Fruit fly (Drosophila melanogaster) whole organism, adult: ENCODE data around the gene CCT2.

ENCODE experiments used
- CG11617 ChIP-seq: fragments of 200-800 bp; sonication (Bioruptor generic); optimal IDR thresholded peaks from 2 replicates; lab custom pipeline; 2017; ENCODE audit warnings: mild to moderate bottlenecking, missing biosample characterization, missing genetic modification reagents, missing genetic modification characterization
- CG5204 ChIP-seq: fragments of 200-800 bp; sonication (Bioruptor generic); optimal IDR thresholded peaks from 2 replicates; lab custom pipeline; 2016; ENCODE audit warnings: missing biosample characterization, missing genetic modification characterization
- Clk ChIP-seq: fragments of 200-800 bp; sonication (Bioruptor generic); optimal IDR thresholded peaks from 2 replicates; lab custom pipeline; 2017; ENCODE audit warnings: missing biosample characterization, missing genetic modification characterization
- Hr96 ChIP-seq: fragments of 200-800 bp; sonication (Bioruptor generic); optimal IDR thresholded peaks from 2 replicates; lab custom pipeline; 2016; ENCODE audit warnings: missing biosample characterization, missing genetic modification characterization
- Mnt ChIP-seq: fragments of 200-800 bp; sonication (Bioruptor generic); optimal IDR thresholded peaks from 2 replicates; lab custom pipeline; 2016; ENCODE audit warnings: missing biosample characterization, mild to moderate bottlenecking, missing genetic modification characterization
- bab1 ChIP-seq: fragments of 200-800 bp; sonication (Bioruptor generic); optimal IDR thresholded peaks from 3 replicates; lab custom pipeline; 2019; ENCODE audit warnings: missing biosample characterization, mild to moderate bottlenecking, missing genetic modification characterization, moderate library complexity
- kay ChIP-seq: fragments of 200-800 bp; sonication (Bioruptor generic); peaks from one replicate; lab custom pipeline; 2016; ENCODE audit warnings: missing biosample characterization, missing genetic modification characterization, borderline replicate concordance
- pad ChIP-seq: fragments of 200-800 bp; sonication (Bioruptor generic); optimal IDR thresholded peaks from 3 replicates; lab custom pipeline; 2017; ENCODE audit warnings: missing biosample characterization, missing genetic modification characterization, mild to moderate bottlenecking, moderate library complexity, missing genetic modification reagents
- tj ChIP-seq: fragments of 200-800 bp; sonication (Bioruptor generic); optimal IDR thresholded peaks from 3 replicates; lab custom pipeline; 2017; ENCODE audit warnings: missing biosample characterization, mild to moderate bottlenecking, missing genetic modification characterization, moderate library complexity

dm6 chrX:9130243-9130642, 40.9 kb downstream of the CCT2 start:
- no peak for TF ChIP-seq bab1 (GFP tag; lab: Kevin White, UChicago)
- TF ChIP-seq kay (GFP tag; lab: Kevin White, UChicago) = no peak
- no peak for TF ChIP-seq Hr96 (GFP tag; lab: Kevin White, UChicago)
- no peak for TF ChIP-seq Clk (GFP tag; lab: Kevin White, UChicago)
- TF ChIP-seq tj (GFP tag; lab: Kevin White, UChicago) = no peak
- no peak for TF ChIP-seq Mnt (GFP tag; lab: Kevin White, UChicago)
- TF ChIP-seq CG11617 = no peak
- no peak for TF ChIP-seq pad (GFP tag; lab: Kevin White, UChicago)
- TF ChIP-seq CG5204 = no peak
